Fruit fly (Drosophila melanogaster) whole organism, prepupa: ENCODE results near the gene CG34268.

Experiments
- CG10669 ChIP-seq: fragments of 200-800 bp; sonication (Bioruptor generic); optimal IDR thresholded peaks from 3 replicates; lab custom pipeline; 2018; ENCODE audit warnings: missing biosample characterization, mild to moderate bottlenecking, missing genetic modification characterization, moderate library complexity
- CG3032 ChIP-seq: fragments of 200-800 bp; optimal IDR thresholded peaks from 2 replicates; lab custom pipeline; 2019; ENCODE audit warnings: missing biosample characterization, mild to moderate bottlenecking, missing genetic modification characterization, moderate library complexity
- CG31627 ChIP-seq: fragments of 200-800 bp; sonication (Bioruptor generic); optimal IDR thresholded peaks from 3 replicates; lab custom pipeline; 2016; ENCODE audit warnings: missing biosample characterization, missing genetic modification characterization
- CG6792 ChIP-seq: fragments of 200-800 bp; sonication (Bioruptor generic); optimal IDR thresholded peaks from 3 replicates; lab custom pipeline; 2016; ENCODE audit warnings: missing biosample characterization, missing genetic modification characterization
- CG8319 ChIP-seq: fragments of 200-800 bp; sonication (Bioruptor generic); optimal IDR thresholded peaks from 3 replicates; lab custom pipeline; 2016; ENCODE audit warnings: missing biosample characterization, missing genetic modification characterization
- CG8632 ChIP-seq: fragments of 200-800 bp; sonication (Bioruptor generic); optimal IDR thresholded peaks from 3 replicates; lab custom pipeline; 2016; ENCODE audit warnings: missing biosample characterization, missing genetic modification characterization
- Gug ChIP-seq: fragments of 200-800 bp; sonication (Bioruptor generic); IDR thresholded peaks from 2 replicates; pipeline ENCODE4 v1.3.6; 2022; ENCODE audit warnings: missing biosample characterization, missing genetic modification characterization
- Lpt ChIP-seq: fragments of 200-800 bp; sonication (Bioruptor generic); optimal IDR thresholded peaks from 3 replicates; lab custom pipeline; 2016; ENCODE audit warnings: missing biosample characterization, missing genetic modification characterization
- dac ChIP-seq: fragments of 200-800 bp; sonication (Bioruptor generic); optimal IDR thresholded peaks from 2 replicates; lab custom pipeline; 2017; ENCODE audit warnings: missing biosample characterization, mild to moderate bottlenecking, missing genetic modification characterization
- eg ChIP-seq: fragments of 200-800 bp; sonication (Bioruptor generic); IDR thresholded peaks from 3 replicates; pipeline ENCODE4 v1.3.6; 2022; ENCODE audit warnings: missing biosample characterization, missing genetic modification characterization
- fd85E ChIP-seq: fragments of 200-800 bp; sonication (Bioruptor generic); optimal IDR thresholded peaks from 3 replicates; lab custom pipeline; 2016; ENCODE audit warnings: missing biosample characterization, missing genetic modification characterization
- pdm3 ChIP-seq: fragments of 200-800 bp; sonication (Bioruptor generic); optimal IDR thresholded peaks from 3 replicates; lab custom pipeline; 2016; ENCODE audit warnings: missing biosample characterization, missing genetic modification characterization
- spab ChIP-seq: fragments of 200-800 bp; sonication (Bioruptor generic); optimal IDR thresholded peaks from 2 replicates; lab custom pipeline; 2017; ENCODE audit warnings: missing biosample characterization, mild to moderate bottlenecking, missing genetic modification characterization, missing genetic modification reagents

dm6 chr3L:531280-531853, 30.6 kb downstream of the CG34268 start:
- TF ChIP-seq pdm3 (GFP tag; lab: Kevin White, UChicago) (peak; percentile 19), Gug (GFP tag; lab: Robert Waterston, UW) (no peak), dac (GFP tag; lab: Kevin White, UChicago) (no peak), CG31627 (no peak), CG10669 (GFP tag; lab: Kevin White, UChicago) (peak; percentile 83), CG8632 (GFP tag; lab: Kevin White, UChicago) (peak; percentile 86), spab (GFP tag; lab: Kevin White, UChicago) (peak; percentile 73), eg (GFP tag; lab: Robert Waterston, UW) (no peak), CG3032 (tag; lab: Kevin White, UChicago) (peak; percentile 91), CG6792 (GFP tag; lab: Kevin White, UChicago) (peak; percentile 62), fd85E (GFP tag; lab: Kevin White, UChicago) (no peak), Lpt (GFP tag; lab: Kevin White, UChicago) (no peak), CG8319 (GFP tag; lab: Kevin White, UChicago) (peak; percentile 64)
